Worm (Caenorhabditis elegans): ENCODE results near the gene F49E12.12.

F49E12.12 gene

ce11 chrII:8360453-8360852, 20.8 kb upstream of the F49E12.12 start, which contains the start of gene M195.2:
M195.2 (plus strand) TSS chrII:8360753.
- TF ChIP-seq pag-3 (tag; optimal IDR thresholded peaks at IDR 0.05; ENCODE audit: borderline replicate concordance) (no peak), dve-1 (tag; optimal IDR thresholded peaks at IDR 0.05) (no peak), zip-5 (tag; optimal IDR thresholded peaks at IDR 0.05) (no peak), ceh-18 (tag; optimal IDR thresholded peaks at IDR 0.05) (no peak), nhr-232 (tag; optimal IDR thresholded peaks at IDR 0.05) (no peak), unc-3 (GFP tag; conservative IDR thresholded peaks at IDR 0.05) (no peak), unc-3 (tag; optimal IDR thresholded peaks at IDR 0.05) (no peak), lin-11 (tag; optimal IDR thresholded peaks at IDR 0.05) (no peak), gmeb-2 (tag; optimal IDR thresholded peaks at IDR 0.05) (no peak), tbx-7 (tag; optimal IDR thresholded peaks at IDR 0.05) (no peak), pat-9 (tag; optimal IDR thresholded peaks at IDR 0.05) (no peak), fkh-6 (tag; optimal IDR thresholded peaks at IDR 0.05) (no peak), C38D4.7 (GFP tag; optimal IDR thresholded peaks at IDR 0.05) (no peak), F13H6.1 (tag; optimal IDR thresholded peaks at IDR 0.05) (no peak), pqm-1 (tag; optimal IDR thresholded peaks at IDR 0.05) (no peak), dmd-4 (tag; optimal IDR thresholded peaks at IDR 0.05; ENCODE audit: borderline replicate concordance) (no peak), hlh-15 (tag; optimal IDR thresholded peaks at IDR 0.05) (no peak)

DNA sequence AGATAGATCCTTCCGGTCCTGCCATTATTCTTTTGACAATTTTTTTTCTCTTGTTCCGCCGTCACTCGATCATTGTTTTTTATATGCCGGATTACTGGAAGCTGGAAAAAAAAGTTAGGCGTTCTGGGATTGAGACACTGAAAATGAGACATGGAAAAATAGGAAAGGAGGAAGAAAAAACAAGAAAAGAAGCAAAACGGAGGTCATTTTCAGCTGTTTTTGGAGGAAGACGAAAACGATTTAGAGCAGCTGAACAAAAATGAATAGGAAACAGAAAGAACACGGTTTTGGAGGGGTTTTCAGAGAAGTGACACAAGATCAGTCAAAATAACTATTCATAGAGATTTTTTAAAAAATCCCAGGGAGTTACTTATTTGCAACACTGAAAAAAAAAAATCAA, 12.2 kb upstream of the F49E12.12 start, which contains the start of gene amt-3:
Gene amt-3, minus strand, starts transcription at position 101 of the 400 bp plus-strand sequence.
- no peak for TF ChIP-seq pat-9 (tag; optimal IDR thresholded peaks at IDR 0.05)
- no peak for TF ChIP-seq unc-55 (GFP tag; optimal IDR thresholded peaks at IDR 0.05)
- TF ChIP-seq ceh-48 (tag; optimal IDR thresholded peaks at IDR 0.05): no peak
- no peak for TF ChIP-seq ceh-2 (tag; optimal IDR thresholded peaks at IDR 0.05)
- no peak for TF ChIP-seq lin-11 (tag; optimal IDR thresholded peaks at IDR 0.05)
- no peak for TF ChIP-seq ceh-19 (GFP tag; optimal IDR thresholded peaks at IDR 0.05)
- no peak for TF ChIP-seq che-1 (tag; optimal IDR thresholded peaks at IDR 0.05)
- no peak for TF ChIP-seq gmeb-2 (tag; optimal IDR thresholded peaks at IDR 0.05)
- TF ChIP-seq pag-3 (tag; optimal IDR thresholded peaks at IDR 0.05; ENCODE audit: borderline replicate concordance): no peak
- no peak for TF ChIP-seq mec-3 (tag; optimal IDR thresholded peaks at IDR 0.05; ENCODE audit: borderline replicate concordance)
- no peak for TF ChIP-seq tbx-7 (tag; optimal IDR thresholded peaks at IDR 0.05)
- no peak for TF ChIP-seq C08G9.2 (tag; optimal IDR thresholded peaks at IDR 0.05)
- TF ChIP-seq sox-2 (GFP tag; IDR thresholded peaks at IDR 0.05): no peak
- no peak for TF ChIP-seq dve-1 (tag; optimal IDR thresholded peaks at IDR 0.05)
- TF ChIP-seq ceh-31 (tag; optimal IDR thresholded peaks at IDR 0.05): no peak
- TF ChIP-seq ceh-6 (GFP tag; optimal IDR thresholded peaks at IDR 0.05): no peak
- TF ChIP-seq T23F11.4 (GFP tag; optimal IDR thresholded peaks at IDR 0.05): no peak
- TF ChIP-seq ets-4 (tag; optimal IDR thresholded peaks at IDR 0.05): no peak

ce11 chrII:8370194-8370593, 11.1 kb upstream of the F49E12.12 start:
- TF ChIP-seq C38D4.7 (GFP tag; optimal IDR thresholded peaks at IDR 0.05) (no peak), K09A11.1 (tag; optimal IDR thresholded peaks at IDR 0.05; ENCODE audit: insufficient read depth) (no peak), ama-1 (optimal IDR thresholded peaks at IDR 0.05) (no peak), gmeb-2 (tag; optimal IDR thresholded peaks at IDR 0.05) (no peak), pros-1 (tag; optimal IDR thresholded peaks at IDR 0.05) (no peak), ceh-45 (GFP tag; IDR thresholded peaks at IDR 0.05) (no peak), ceh-22 (tag; optimal IDR thresholded peaks at IDR 0.05) (no peak)

DNA sequence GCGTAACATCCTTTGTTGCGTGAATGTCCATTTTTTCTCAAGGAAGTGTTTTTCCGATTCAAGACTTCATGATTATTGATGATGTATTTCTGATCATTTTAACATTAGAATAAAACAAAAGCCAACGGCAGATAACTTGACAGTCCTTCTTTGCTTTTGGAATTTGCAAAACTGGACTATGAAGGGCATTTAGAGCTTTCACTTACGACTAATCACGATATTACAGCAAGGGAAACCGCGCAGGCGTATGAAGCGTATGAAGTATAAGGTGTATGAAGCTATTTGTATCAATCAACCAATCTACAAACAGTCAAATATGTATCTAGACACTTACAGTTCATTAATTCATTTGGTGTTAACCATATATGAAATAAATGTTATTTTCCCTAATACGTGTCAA, 3.6 kb upstream of the F49E12.12 start:
- TF ChIP-seq dmd-4 (tag; optimal IDR thresholded peaks at IDR 0.05; ENCODE audit: borderline replicate concordance): no peak
- no peak for TF ChIP-seq sox-4 (tag; optimal IDR thresholded peaks at IDR 0.05)
- no peak for TF ChIP-seq unc-42 (tag; optimal IDR thresholded peaks at IDR 0.05)
- no peak for TF ChIP-seq lim-6 (tag; optimal IDR thresholded peaks at IDR 0.05)

Data from whole organism, late embryonic.